Worm (Caenorhabditis elegans): Measurements from ENCODE around the gene rbg-3.

ce11 chrIII:4708909-4709308, 45.3 kb upstream of the rbg-3 start, which contains the start of gene T04A8.18:
- no peak for TF ChIP-seq lin-39 (tag; optimal IDR thresholded peaks at IDR 0.05)
- TF ChIP-seq peb-1 (tag; optimal IDR thresholded peaks at IDR 0.05): no peak
- no peak for TF ChIP-seq ama-1 (optimal IDR thresholded peaks at IDR 0.05)
- no peak for TF ChIP-seq skn-1 (tag; optimal IDR thresholded peaks at IDR 0.05)
- no peak for TF ChIP-seq nhr-12 (tag; optimal IDR thresholded peaks at IDR 0.05)
- TF ChIP-seq egl-27 (tag; optimal IDR thresholded peaks at IDR 0.05): no peak
- TF ChIP-seq ztf-11 (tag; optimal IDR thresholded peaks at IDR 0.05): no peak
- no peak for TF ChIP-seq aly-2 (tag; optimal IDR thresholded peaks at IDR 0.05)
- no peak for TF ChIP-seq ZK546.5 (tag; optimal IDR thresholded peaks at IDR 0.05)
- TF ChIP-seq snpc-4 (tag; optimal IDR thresholded peaks at IDR 0.05): no peak
